Fruit fly (Drosophila melanogaster) whole organism, embryonic: ENCODE results near the gene Syx4.

ENCODE experiments used
- Atf-2 ChIP-seq: fragments of 200-800 bp; sonication (Bioruptor generic); optimal IDR thresholded peaks from 2 replicates; lab custom pipeline; 2016; ENCODE audit warnings: missing biosample characterization, missing genetic modification characterization
- CG12219 ChIP-seq: fragments of 200-800 bp; sonication (Bioruptor generic); optimal IDR thresholded peaks from 3 replicates; lab custom pipeline; 2018; ENCODE audit warnings: missing biosample characterization, mild to moderate bottlenecking, missing genetic modification characterization
- CG32532 ChIP-seq: fragments of 200-800 bp; sonication (Bioruptor generic); IDR thresholded peaks from 2 replicates; pipeline ENCODE4 v1.3.6; 2022; ENCODE audit warnings: missing biosample characterization, missing genetic modification characterization
- Dp ChIP-seq: fragments of 200-800 bp; sonication (Bioruptor generic); optimal IDR thresholded peaks from 2 replicates; lab custom pipeline; 2018; ENCODE audit warnings: missing biosample characterization, mild to moderate bottlenecking, missing genetic modification characterization, moderate library complexity
- Fer3 ChIP-seq: fragments of 200-800 bp; sonication (Bioruptor generic); optimal IDR thresholded peaks from 2 replicates; lab custom pipeline; 2018; ENCODE audit warnings: missing biosample characterization, mild to moderate bottlenecking, missing genetic modification characterization, moderate library complexity
- Gug ChIP-seq: fragments of 200-800 bp; sonication (Bioruptor generic); IDR thresholded peaks from 4 replicates; pipeline ENCODE4 v1.3.6; 2022; ENCODE audit warnings: missing biosample characterization, missing genetic modification characterization
- Stat92E ChIP-seq, 3 experiments: fragments of >200 bp in 2 of 3; fragments of 200-800 bp in 1 of 3; sonication (Bioruptor generic) in 1 of 3; optimal IDR thresholded peaks; 2 replicates each; lab custom pipeline; 2017 to 2019; ENCODE audit warnings: missing biosample characterization in 3 of 3, missing genetic modification characterization in 3 of 3, mild to moderate bottlenecking in 1 of 3, moderate library complexity in 1 of 3
- Xbp1 ChIP-seq: fragments of 200-800 bp; sonication (Bioruptor generic); optimal IDR thresholded peaks from 3 replicates; lab custom pipeline; 2016; ENCODE audit warnings: missing biosample characterization, mild to moderate bottlenecking, missing genetic modification characterization
- insv ChIP-seq, 2 experiments: fragments of 200-800 bp; sonication (Bioruptor generic); optimal IDR thresholded peaks; 3 replicates each; lab custom pipeline; 2016 to 2018; ENCODE audit warnings: missing biosample characterization in 2 of 2, missing genetic modification characterization in 2 of 2
- mirr ChIP-seq: fragments of 200-800 bp; sonication (Bioruptor generic); optimal IDR thresholded peaks from 3 replicates; lab custom pipeline; 2018; ENCODE audit warnings: missing biosample characterization, mild to moderate bottlenecking, missing genetic modification characterization
- psq ChIP-seq: fragments of 200-800 bp; sonication (Bioruptor generic); optimal IDR thresholded peaks from 2 replicates; lab custom pipeline; 2017; ENCODE audit warnings: missing biosample characterization, missing genetic modification characterization

- no peak for TF ChIP-seq Stat92E (GFP tag; optimal IDR thresholded peaks at IDR 0.05; lab: Kevin White, UChicago)
- no peak for TF ChIP-seq mirr (GFP tag; lab: Kevin White, UChicago)
- no peak for TF ChIP-seq psq (GFP tag; lab: Kevin White, UChicago)
- TF ChIP-seq CG32532, result no peak
- no peak for TF ChIP-seq Dp
- TF ChIP-seq Atf-2 (GFP tag; lab: Kevin White, UChicago), result no peak
- TF ChIP-seq Xbp1 (GFP tag; lab: Kevin White, UChicago), result no peak
- no peak for TF ChIP-seq Fer3 (tag; lab: Kevin White, UChicago)
- TF ChIP-seq Gug, result no peak
- TF ChIP-seq CG12219 (GFP tag; lab: Kevin White, UChicago), result no peak
- TF ChIP-seq insv (GFP tag; optimal IDR thresholded peaks at IDR 0.05; lab: Kevin White, UChicago), result no peak
Observed at dm6 chrX:2743601-2744000, 275 bp downstream of the Syx4 start.
